Worm (Caenorhabditis elegans): Measurements from ENCODE around the gene gap-2.

Gene gap-2

DNA sequence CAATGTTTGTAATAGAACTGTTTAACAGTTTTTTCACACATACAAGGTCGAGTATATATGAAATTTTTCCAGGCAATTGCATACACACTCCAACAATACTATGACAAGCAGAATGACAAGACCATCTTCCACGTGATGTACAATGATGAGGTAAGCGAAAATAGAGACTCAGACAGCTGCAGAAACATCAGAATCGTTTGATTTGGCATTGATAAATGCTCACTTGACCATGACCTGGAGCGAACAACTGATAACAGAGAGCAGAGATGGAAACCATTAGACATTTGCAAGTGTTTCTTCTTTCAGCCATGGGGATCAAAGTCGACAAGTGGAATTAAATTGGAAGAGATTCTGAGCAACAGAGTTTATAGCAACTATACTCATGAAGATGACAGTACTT is 68.2 kb downstream of the gap-2 start (continued):
- no peak for TF ChIP-seq saeg-2 (GFP tag; IDR thresholded peaks at IDR 0.05)

- TF ChIP-seq aha-1 (tag) (peak; percentile 2), zfp-2 (tag; optimal IDR thresholded peaks at IDR 0.05) (no peak), Y75B8A.6 (GFP tag; IDR thresholded peaks at IDR 0.05) (no peak), fos-1 (tag; optimal IDR thresholded peaks at IDR 0.05) (no peak), lin-13 (GFP tag; optimal IDR thresholded peaks at IDR 0.05) (no peak), Y48G9A.11 (GFP tag; IDR thresholded peaks at IDR 0.05) (no peak), nhr-102 (tag; optimal IDR thresholded peaks at IDR 0.05) (no peak), sdz-12 (GFP tag; optimal IDR thresholded peaks at IDR 0.05) (no peak), spr-1 (tag; optimal IDR thresholded peaks at IDR 0.05) (no peak), F10B5.3 (tag; optimal IDR thresholded peaks at IDR 0.05) (no peak), daf-16 (GFP tag; optimal IDR thresholded peaks at IDR 0.05) (peak in 1 of 2 experiments; percentile 0), daf-16 (tag; optimal IDR thresholded peaks at IDR 0.05) (no peak), nhr-25 (tag; optimal IDR thresholded peaks at IDR 0.05; ENCODE audit: borderline replicate concordance, insufficient read depth) (no peak), nhr-28 (tag; optimal IDR thresholded peaks at IDR 0.05) (no peak), skn-1 (tag; optimal IDR thresholded peaks at IDR 0.05) (no peak)
These were observed 71.1 kb downstream of the gap-2 start, which contains the start of gene F49E2.5 for ce11 chrX:9543352-9543751. Gene F49E2.5, plus strand, starts transcription at chrX:9543652.

DNA sequence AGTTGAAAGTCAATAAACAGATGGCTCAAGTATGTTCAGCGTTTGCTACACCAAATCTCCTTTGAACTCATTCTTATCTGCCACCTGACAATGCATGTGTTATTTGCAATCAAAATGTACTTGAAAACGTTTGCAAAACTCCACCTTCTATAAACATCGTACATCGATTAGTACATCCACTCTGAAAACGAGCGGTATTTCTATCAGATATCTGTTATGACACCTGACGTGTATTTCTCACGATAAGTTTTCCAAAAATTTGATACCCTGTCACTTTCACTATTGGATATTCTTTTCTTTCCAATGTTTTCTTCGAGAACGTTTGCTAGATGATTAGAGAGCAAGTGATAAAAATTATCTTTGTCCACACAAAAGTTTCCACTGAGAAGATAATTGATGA is 72.1 kb downstream of the gap-2 start:
- TF ChIP-seq daf-16 (GFP tag; optimal IDR thresholded peaks at IDR 0.05) = peak in 1 of 2 experiments; percentile 89
- TF ChIP-seq daf-16 (tag; optimal IDR thresholded peaks at IDR 0.05) = no peak
- no peak for TF ChIP-seq ama-1 (optimal IDR thresholded peaks at IDR 0.05)
- no peak for TF ChIP-seq snpc-1.2 (GFP tag; IDR thresholded peaks at IDR 0.05)
- TF ChIP-seq zag-1 (tag; optimal IDR thresholded peaks at IDR 0.05) = no peak
- no peak for TF ChIP-seq hmg-1.1 (GFP tag; IDR thresholded peaks at IDR 0.05)
- TF ChIP-seq nhr-237 (tag; optimal IDR thresholded peaks at IDR 0.05) = no peak
- TF ChIP-seq ceh-62 (tag; optimal IDR thresholded peaks at IDR 0.05) = no peak
- no peak for TF ChIP-seq lin-39 (tag; optimal IDR thresholded peaks at IDR 0.05)
- peak; percentile 24 for TF ChIP-seq nhr-28 (tag; optimal IDR thresholded peaks at IDR 0.05)
- TF ChIP-seq lin-13 (GFP tag; optimal IDR thresholded peaks at IDR 0.05) = no peak
- TF ChIP-seq dve-1 (tag; optimal IDR thresholded peaks at IDR 0.05; ENCODE audit: insufficient read depth) = no peak
- TF ChIP-seq gei-8 (GFP tag; optimal IDR thresholded peaks at IDR 0.05) = no peak
- TF ChIP-seq unc-62 (GFP tag; optimal IDR thresholded peaks at IDR 0.05 in 1 of 2) = peak in 1 of 2 experiments; percentile 70
- TF ChIP-seq unc-62 (tag; optimal IDR thresholded peaks at IDR 0.05) = no peak
- TF ChIP-seq madf-9 (GFP tag; conservative IDR thresholded peaks at IDR 0.05) = no peak
- TF ChIP-seq zip-11 (GFP tag; IDR thresholded peaks at IDR 0.05) = no peak
- peak; percentile 35 for TF ChIP-seq nhr-11 (tag; optimal IDR thresholded peaks at IDR 0.05)
- TF ChIP-seq nhr-111 (GFP tag; optimal IDR thresholded peaks at IDR 0.05) = no peak
- no peak for TF ChIP-seq nhr-10 (tag; optimal IDR thresholded peaks at IDR 0.05)
- TF ChIP-seq F44E2.7 (GFP tag; IDR thresholded peaks at IDR 0.05) = no peak
- TF ChIP-seq spr-3 (GFP tag; optimal IDR thresholded peaks at IDR 0.05) = no peak
- no peak for TF ChIP-seq saeg-2 (GFP tag; IDR thresholded peaks at IDR 0.05)
- TF ChIP-seq set-16 (GFP tag; IDR thresholded peaks at IDR 0.05) = no peak
- peak in 1 of 2 experiments; percentile 2 for TF ChIP-seq lsy-2 (tag; optimal IDR thresholded peaks at IDR 0.05)
- no peak for TF ChIP-seq ZK337.2 (GFP tag; IDR thresholded peaks at IDR 0.05)
- peak in 1 of 2 experiments; percentile 16 for TF ChIP-seq mdl-1 (tag; optimal IDR thresholded peaks at IDR 0.05)
- TF ChIP-seq cey-2 (tag; optimal IDR thresholded peaks at IDR 0.05; ENCODE audit: borderline replicate concordance, insufficient read depth) = no peak
- peak; percentile 18 for TF ChIP-seq hlh-11 (tag; optimal IDR thresholded peaks at IDR 0.05)
- no peak for TF ChIP-seq ceh-20 (GFP tag; IDR thresholded peaks at IDR 0.05)
- TF ChIP-seq aha-1 (tag) = no peak
